Fruit fly (Drosophila melanogaster) whole organism, wandering third instar larva: ENCODE measurements around the gene CG15547.

Experiments
- CG9705 ChIP-seq: fragments of 200-800 bp; sonication (Bioruptor generic); optimal IDR thresholded peaks from 2 replicates; lab custom pipeline; 2018; ENCODE audit warnings: missing biosample characterization, mild to moderate bottlenecking, missing genetic modification characterization
- psq ChIP-seq: fragments of 200-800 bp; sonication (Bioruptor generic); optimal IDR thresholded peaks from 3 replicates; lab custom pipeline; 2017; ENCODE audit warnings: missing biosample characterization, mild to moderate bottlenecking, missing genetic modification characterization, moderate library complexity
- usp ChIP-seq: fragments of >200 bp; optimal IDR thresholded peaks from 2 replicates; lab custom pipeline; 2017; ENCODE audit warnings: missing biosample characterization, missing genetic modification characterization

- TF ChIP-seq CG9705 (no peak), psq (GFP tag; lab: Kevin White, UChicago) (no peak), usp (GFP tag; lab: Kevin White, UChicago) (no peak)
Observed at dm6 chr3R:30916024-30916423, 32.7 kb upstream of the CG15547 start.
